Worm (Caenorhabditis elegans): ENCODE data around the gene C56G2.22.

The C56G2.22 gene

DNA sequence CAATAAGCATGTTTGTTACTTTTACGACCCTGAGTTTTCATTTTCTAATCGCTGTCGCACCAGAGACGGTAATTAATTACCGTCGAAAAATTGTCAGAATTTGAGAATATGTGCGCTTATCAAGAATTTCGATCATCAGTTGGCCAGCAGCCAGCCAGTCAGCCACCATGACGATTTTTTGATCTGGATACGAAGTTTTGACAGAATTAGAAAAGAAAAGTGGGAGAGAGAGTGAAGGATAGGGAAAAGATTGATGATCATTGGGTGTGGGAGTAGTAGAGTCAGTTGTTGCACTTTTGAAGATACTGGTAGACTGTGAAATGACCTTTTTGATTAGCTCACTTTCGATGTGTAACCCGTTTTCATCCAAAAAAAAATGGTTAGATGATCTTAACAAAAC, 18.1 kb downstream of the C56G2.22 start:
- TF ChIP-seq nhr-11 (tag; optimal IDR thresholded peaks at IDR 0.05) (peak; percentile 15), mdl-1 (tag; optimal IDR thresholded peaks at IDR 0.05) (peak in 1 of 2 experiments; percentile 18), hlh-11 (tag; optimal IDR thresholded peaks at IDR 0.05) (peak; percentile 16), ceh-28 (tag; optimal IDR thresholded peaks at IDR 0.05) (no peak), nhr-28 (tag; optimal IDR thresholded peaks at IDR 0.05) (peak; percentile 54), lsy-2 (tag; optimal IDR thresholded peaks at IDR 0.05) (peak in 1 of 2 experiments; percentile 13), sdz-12 (GFP tag; optimal IDR thresholded peaks at IDR 0.05) (no peak), mdt-29 (GFP tag; IDR thresholded peaks at IDR 0.05) (no peak), hmg-1.1 (GFP tag; IDR thresholded peaks at IDR 0.05) (no peak), lin-38 (GFP tag; IDR thresholded peaks at IDR 0.05) (peak; percentile 33; the same call in 1 of the 2 replicates), zfp-2 (tag; optimal IDR thresholded peaks at IDR 0.05) (no peak), unc-39 (tag; optimal IDR thresholded peaks at IDR 0.05) (no peak), ztf-7 (tag; optimal IDR thresholded peaks at IDR 0.05) (no peak), unc-62 (GFP tag; optimal IDR thresholded peaks at IDR 0.05 in 1 of 2) (peak in 1 of 2 experiments; percentile 99), unc-62 (tag; optimal IDR thresholded peaks at IDR 0.05) (no peak)

DNA sequence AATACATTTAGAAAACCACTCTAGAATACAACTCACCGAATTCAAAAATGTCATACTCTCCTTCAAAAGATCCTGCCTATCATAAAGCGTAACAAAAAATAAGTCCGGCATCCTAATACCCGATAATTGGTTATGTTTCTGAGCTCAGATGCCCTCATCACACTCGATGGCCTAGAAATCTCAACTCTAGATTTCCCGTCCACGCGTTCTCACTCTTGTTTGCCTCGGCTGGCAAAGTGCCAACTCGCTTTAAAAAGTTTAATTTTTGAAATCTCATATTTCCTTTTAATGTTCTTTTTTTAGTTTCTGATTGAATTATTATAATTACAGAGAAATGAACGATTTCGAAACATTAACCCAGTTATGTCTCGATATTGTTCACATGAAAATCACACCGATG, 21.5 kb downstream of the C56G2.22 start, which contains the start of the genes C56G2.15 and thoc-2:
TSS of gene C56G2.15 (minus strand) at position 188 of the 400 bp plus-strand sequence.
TSS of gene thoc-2 (plus strand) at position 331 of the 400 bp plus-strand sequence.
- TF ChIP-seq hif-1 (tag; optimal IDR thresholded peaks at IDR 0.05) (peak in 1 of 2 experiments; percentile 7), ctbp-1 (GFP tag; IDR thresholded peaks at IDR 0.05) (no peak), F44E2.7 (GFP tag; IDR thresholded peaks at IDR 0.05) (no peak), lin-15B (tag; optimal IDR thresholded peaks at IDR 0.05) (no peak), ceh-82 (tag; optimal IDR thresholded peaks at IDR 0.05) (no peak), Y75B8A.6 (GFP tag; IDR thresholded peaks at IDR 0.05) (no peak), ztf-11 (tag; optimal IDR thresholded peaks at IDR 0.05) (no peak), T20F7.1 (GFP tag; optimal IDR thresholded peaks at IDR 0.05) (no peak), mep-1 (tag; optimal IDR thresholded peaks at IDR 0.05) (peak; percentile 33), hlh-30 (tag; optimal IDR thresholded peaks at IDR 0.05; ENCODE audit: insufficient read depth) (no peak), mxl-2 (GFP tag; conservative IDR thresholded peaks at IDR 0.05) (no peak), nhr-41 (GFP tag; IDR thresholded peaks at IDR 0.05) (no peak), ceh-32 (tag; optimal IDR thresholded peaks at IDR 0.05; ENCODE audit: poor library complexity) (no peak), daf-16 (GFP tag; optimal IDR thresholded peaks at IDR 0.05) (no peak), daf-16 (tag; optimal IDR thresholded peaks at IDR 0.05) (peak; percentile 8), madf-9 (GFP tag; conservative IDR thresholded peaks at IDR 0.05) (no peak), aha-1 (tag) (no peak), fos-1 (tag; optimal IDR thresholded peaks at IDR 0.05) (no peak), ZK337.2 (GFP tag; IDR thresholded peaks at IDR 0.05) (no peak), vab-7 (GFP tag; IDR thresholded peaks at IDR 0.05) (no peak), lsy-2 (tag; optimal IDR thresholded peaks at IDR 0.05) (peak in 1 of 2 experiments; percentile 68), mes-2 (tag; optimal IDR thresholded peaks at IDR 0.05; ENCODE audit: poor library complexity, severe bottlenecking) (peak; percentile 75), nhr-6 (tag; optimal IDR thresholded peaks at IDR 0.05) (no peak), lim-7 (GFP tag; IDR thresholded peaks at IDR 0.05) (no peak), mdl-1 (tag; optimal IDR thresholded peaks at IDR 0.05) (no peak), hmg-1.1 (GFP tag; IDR thresholded peaks at IDR 0.05) (no peak)

DNA sequence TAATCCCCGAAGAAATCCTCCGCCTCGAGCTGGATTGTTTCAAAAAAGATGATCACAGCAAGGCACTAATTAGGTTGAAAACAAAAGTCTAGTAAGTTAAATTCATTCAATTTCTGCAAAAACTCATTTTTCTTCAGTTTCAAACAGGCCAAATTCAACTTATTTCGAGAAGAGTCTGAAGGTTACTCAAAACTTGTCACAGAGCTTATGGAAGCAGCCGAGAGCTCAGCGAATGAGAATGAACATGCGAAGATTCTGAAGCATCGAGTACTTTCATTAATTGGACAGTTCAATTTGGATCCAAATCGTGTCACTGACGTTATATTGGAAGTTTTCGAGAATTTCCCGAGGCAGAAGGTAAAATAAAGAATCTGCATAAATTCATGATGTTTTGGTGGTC, 22.3 kb downstream of the C56G2.22 start:
- TF ChIP-seq unc-62 (GFP tag; optimal IDR thresholded peaks at IDR 0.05 in 1 of 2) (peak in 1 of 2 experiments; percentile 97), unc-62 (tag; optimal IDR thresholded peaks at IDR 0.05) (no peak), ceh-32 (tag; optimal IDR thresholded peaks at IDR 0.05; ENCODE audit: poor library complexity) (no peak)

Measured in whole organism, L4 larva.